Fruit fly (Drosophila melanogaster): ENCODE results near the gene Tbh.

Tbh gene

DNA sequence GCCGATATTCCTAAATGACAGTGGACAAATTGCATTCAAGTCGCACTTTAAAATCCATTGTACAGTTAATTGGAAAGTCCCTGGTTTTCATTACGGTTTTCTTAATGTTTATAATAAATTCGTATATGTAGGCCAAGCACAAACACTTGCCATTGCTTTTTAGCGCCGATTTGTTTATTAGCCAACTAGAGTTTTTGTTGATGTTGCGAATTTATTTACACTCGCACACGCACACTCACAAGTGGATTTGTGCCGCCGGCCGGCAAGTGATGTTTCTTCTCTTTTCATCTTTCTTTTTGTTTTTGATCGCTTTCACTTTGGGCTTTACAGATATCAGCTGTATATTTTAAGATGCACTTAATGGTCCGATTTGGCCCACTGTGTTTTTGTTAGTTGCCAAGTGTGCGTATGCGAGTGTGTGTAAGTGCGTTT is 61.8 kb downstream of the Tbh start (continued):
- TF ChIP-seq CG4360 (GFP tag; IDR thresholded peaks at IDR 0.05) (no peak), CG7271 (tag; optimal IDR thresholded peaks at IDR 0.05) (no peak), shn (GFP tag; optimal IDR thresholded peaks at IDR 0.05) (peak; percentile 86), chm (GFP tag; IDR thresholded peaks at IDR 0.05) (peak; percentile 43; the same call in 1 of the 2 replicates), CG2129 (GFP tag; IDR thresholded peaks at IDR 0.05; ENCODE audit: partially characterized antibody) (no peak), CG16863 (GFP tag; optimal IDR thresholded peaks at IDR 0.05) (peak; percentile 75), CG12155 (GFP tag; optimal IDR thresholded peaks at IDR 0.05) (peak; percentile 60), bsh (GFP tag; optimal IDR thresholded peaks at IDR 0.05) (peak; percentile 47 to 49), ara (GFP tag; IDR thresholded peaks at IDR 0.05) (no peak), E2f1 (GFP tag; IDR thresholded peaks at IDR 0.05) (peak; percentile 48; the same call in 1 of the 2 replicates), cad (GFP tag; optimal IDR thresholded peaks at IDR 0.05) (no peak), CG12769 (tag; optimal IDR thresholded peaks at IDR 0.05) (no peak), ERR (GFP tag; optimal IDR thresholded peaks at IDR 0.05) (peak; percentile 33), Myb (GFP tag; optimal IDR thresholded peaks at IDR 0.05) (peak; percentile 59), CG17829 (tag; optimal IDR thresholded peaks at IDR 0.05) (peak; percentile 65), CG15514 (GFP tag; optimal IDR thresholded peaks at IDR 0.05) (no peak), jumu (GFP tag; optimal IDR thresholded peaks at IDR 0.05) (peak; percentile 82), CG8281 (tag; optimal IDR thresholded peaks at IDR 0.05) (peak; percentile 53), vfl (GFP tag; optimal IDR thresholded peaks at IDR 0.05) (peak; percentile 41), CG12659 (GFP tag; optimal IDR thresholded peaks at IDR 0.05) (peak; percentile 79), CoRest (tag; optimal IDR thresholded peaks at IDR 0.05) (peak; percentile 90), H15 (GFP tag; IDR thresholded peaks at IDR 0.05) (0 out of 3 replicates have a peak, but pooled peaks have one; percentile 16), CG1602 (GFP tag; optimal IDR thresholded peaks at IDR 0.05) (peak; percentile 54), CG12391 (tag; optimal IDR thresholded peaks at IDR 0.05) (peak; percentile 74), CG17359 (tag; optimal IDR thresholded peaks at IDR 0.05) (peak; percentile 64), CG17568 (GFP tag; optimal IDR thresholded peaks at IDR 0.05) (peak; percentile 37), Blimp-1 (GFP tag; optimal IDR thresholded peaks at IDR 0.05) (peak; percentile 55), crc (GFP tag; optimal IDR thresholded peaks at IDR 0.05) (peak; percentile 65), CG3995 (GFP tag; optimal IDR thresholded peaks at IDR 0.05) (peak; percentile 9), Dfd (GFP tag; optimal IDR thresholded peaks at IDR 0.05) (no peak), CG15696 (tag; optimal IDR thresholded peaks at IDR 0.05) (peak; percentile 67), insv (GFP tag; optimal IDR thresholded peaks at IDR 0.05) (no peak), tup (GFP tag; optimal IDR thresholded peaks at IDR 0.05) (no peak), eve (GFP tag; optimal IDR thresholded peaks at IDR 0.05) (peak in 1 of 2 experiments; percentile 85), otp (GFP tag; IDR thresholded peaks at IDR 0.05) (no peak), CG10565 (GFP tag; optimal IDR thresholded peaks at IDR 0.05) (peak; percentile 3), corto (GFP tag; optimal IDR thresholded peaks at IDR 0.05) (no peak), abd-A (tag; optimal IDR thresholded peaks at IDR 0.05) (no peak), Dad (GFP tag; optimal IDR thresholded peaks at IDR 0.05) (peak; percentile 40), dm (GFP tag; optimal IDR thresholded peaks at IDR 0.05) (peak; percentile 57), B-H1 (GFP tag; IDR thresholded peaks at IDR 0.05) (0 out of 3 replicates have a peak, but pooled peaks have one; percentile 31), unc-4 (GFP tag; IDR thresholded peaks at IDR 0.05; ENCODE audit: partially characterized antibody) (no peak), CG4730 (GFP tag; IDR thresholded peaks at IDR 0.05) (0 out of 2 replicates have a peak, but pooled peaks have one; percentile 40), gce (GFP tag; IDR thresholded peaks at IDR 0.05) (no peak), chif (GFP tag; optimal IDR thresholded peaks at IDR 0.05) (peak; percentile 61 to 78), CG6813 (GFP tag; optimal IDR thresholded peaks at IDR 0.05) (peak; percentile 41), BEAF-32 (GFP tag; optimal IDR thresholded peaks at IDR 0.05) (no peak), tgo (GFP tag; IDR thresholded peaks at IDR 0.05) (peak; percentile 49; the same call in 2 of the 3 replicates), dan (GFP tag; IDR thresholded peaks at IDR 0.05) (no peak), Mes4 (GFP tag; optimal IDR thresholded peaks at IDR 0.05) (peak; percentile 60)

Data from whole organism, embryonic.